Worm (Caenorhabditis elegans): ENCODE data around the gene T09F3.2.

T09F3.2 gene

ce11 chrII:10357468-10358007 is 33.4 kb upstream of the T09F3.2 start, which contains the start of gene C07E3.3:
TSS of gene C07E3.3 (minus strand) at chrII:10357518.
- TF ChIP-seq sox-4 (tag; optimal IDR thresholded peaks at IDR 0.05) (no peak), ref-2 (tag; optimal IDR thresholded peaks at IDR 0.05) (no peak), mec-3 (tag; optimal IDR thresholded peaks at IDR 0.05; ENCODE audit: borderline replicate concordance) (no peak), C38D4.7 (GFP tag; optimal IDR thresholded peaks at IDR 0.05) (no peak), nhr-232 (tag; optimal IDR thresholded peaks at IDR 0.05) (no peak), pha-4 (tag; optimal IDR thresholded peaks at IDR 0.05) (no peak), ceh-24 (tag; optimal IDR thresholded peaks at IDR 0.05) (no peak), dve-1 (tag; optimal IDR thresholded peaks at IDR 0.05) (no peak), ceh-34 (tag; optimal IDR thresholded peaks at IDR 0.05) (no peak), elt-2 (tag; optimal IDR thresholded peaks at IDR 0.05) (no peak), ceh-14 (tag; optimal IDR thresholded peaks at IDR 0.05) (no peak), dmd-4 (tag; optimal IDR thresholded peaks at IDR 0.05; ENCODE audit: borderline replicate concordance) (no peak), ceh-19 (GFP tag; optimal IDR thresholded peaks at IDR 0.05) (no peak), rnt-1 (tag; optimal IDR thresholded peaks at IDR 0.05) (no peak), che-1 (tag; optimal IDR thresholded peaks at IDR 0.05) (no peak), odd-2 (tag; optimal IDR thresholded peaks at IDR 0.05) (no peak), ztf-16 (tag; optimal IDR thresholded peaks at IDR 0.05) (no peak), ahr-1 (tag; optimal IDR thresholded peaks at IDR 0.05) (no peak), npax-4 (tag; optimal IDR thresholded peaks at IDR 0.05) (no peak), hlh-15 (tag; optimal IDR thresholded peaks at IDR 0.05) (no peak)

DNA sequence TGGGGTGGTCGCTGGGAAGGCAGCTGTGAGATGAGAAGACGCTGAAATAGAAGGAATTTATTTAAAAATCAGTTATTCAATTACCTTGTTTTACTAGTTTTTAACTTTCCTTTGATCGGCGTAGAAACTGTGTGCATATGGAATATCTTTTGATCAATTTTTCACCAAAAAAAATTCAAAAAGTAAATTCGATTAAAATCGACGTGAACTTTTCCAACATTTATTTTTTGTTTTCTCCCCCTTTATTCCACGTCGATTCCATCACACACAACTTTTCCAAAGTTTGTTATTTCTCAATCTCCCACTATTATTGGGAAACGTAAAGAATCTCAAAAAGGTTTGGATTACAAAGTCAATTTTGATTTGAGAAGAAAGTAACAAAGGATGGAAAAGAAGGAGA is 30.5 kb upstream of the T09F3.2 start, which contains the start of gene C07E3.4:
C07E3.4 (plus strand) TSS at position 301 of the 400 bp plus-strand sequence.
- TF ChIP-seq ama-1 (optimal IDR thresholded peaks at IDR 0.05) (no peak), ceh-45 (GFP tag; IDR thresholded peaks at IDR 0.05) (no peak), nfya-1 (tag; optimal IDR thresholded peaks at IDR 0.05) (no peak), lin-11 (tag; optimal IDR thresholded peaks at IDR 0.05) (no peak)

DNA sequence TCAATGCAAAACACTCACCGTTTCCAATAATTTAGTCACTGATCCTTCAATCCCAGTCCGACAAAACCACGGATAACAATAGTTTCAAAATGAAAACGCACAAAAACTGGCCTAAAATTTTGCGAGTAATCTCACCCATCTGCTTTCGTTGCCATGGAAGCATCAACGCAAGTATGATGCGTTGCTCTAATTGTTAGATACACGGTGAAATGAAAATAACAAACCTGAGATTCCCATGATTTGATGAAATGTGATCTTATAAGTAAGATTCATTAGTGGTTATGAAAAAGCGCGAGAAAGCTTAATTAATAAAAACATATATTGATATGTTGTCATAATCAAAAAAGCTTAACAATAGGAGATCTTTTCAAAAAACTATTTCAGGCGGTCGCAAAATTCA is 23.8 kb upstream of the T09F3.2 start, which contains the start of gene ceh-57:
ceh-57 (minus strand) TSS at position 95 of the 400 bp plus-strand sequence.
- peak; percentile 36 for TF ChIP-seq ama-1 (optimal IDR thresholded peaks at IDR 0.05)
- no peak for TF ChIP-seq nfya-1 (tag; optimal IDR thresholded peaks at IDR 0.05)
- no peak for TF ChIP-seq ceh-30 (tag; optimal IDR thresholded peaks at IDR 0.05)
- no peak for TF ChIP-seq ttx-3 (tag; optimal IDR thresholded peaks at IDR 0.05)

- no peak for TF ChIP-seq unc-55 (GFP tag; optimal IDR thresholded peaks at IDR 0.05)
- TF ChIP-seq ceh-31 (tag; optimal IDR thresholded peaks at IDR 0.05) = peak; percentile 48
- no peak for TF ChIP-seq gmeb-2 (tag; optimal IDR thresholded peaks at IDR 0.05)
- peak; percentile 90 for TF ChIP-seq unc-42 (tag; optimal IDR thresholded peaks at IDR 0.05)
- no peak for TF ChIP-seq odd-2 (tag; optimal IDR thresholded peaks at IDR 0.05)
- TF ChIP-seq hlh-30 (tag; optimal IDR thresholded peaks at IDR 0.05; ENCODE audit: insufficient read depth) = no peak
- TF ChIP-seq ceh-24 (tag; optimal IDR thresholded peaks at IDR 0.05) = no peak
- no peak for TF ChIP-seq fax-1 (tag; optimal IDR thresholded peaks at IDR 0.05)
- TF ChIP-seq sox-4 (tag; optimal IDR thresholded peaks at IDR 0.05) = no peak
- no peak for TF ChIP-seq pros-1 (tag; optimal IDR thresholded peaks at IDR 0.05)
- no peak for TF ChIP-seq zip-5 (tag; optimal IDR thresholded peaks at IDR 0.05)
- no peak for TF ChIP-seq ceh-18 (tag; optimal IDR thresholded peaks at IDR 0.05)
- TF ChIP-seq eyg-1 (tag; optimal IDR thresholded peaks at IDR 0.05) = no peak
- no peak for TF ChIP-seq fkh-10 (GFP tag; optimal IDR thresholded peaks at IDR 0.05)
- no peak for TF ChIP-seq pqm-1 (tag; optimal IDR thresholded peaks at IDR 0.05)
- no peak for TF ChIP-seq tbx-7 (tag; optimal IDR thresholded peaks at IDR 0.05)
- TF ChIP-seq ceh-14 (tag; optimal IDR thresholded peaks at IDR 0.05) = peak; percentile 46
- TF ChIP-seq ceh-9 (tag; optimal IDR thresholded peaks at IDR 0.05) = no peak
Observed at ce11 chrII:10369547-10370028, 21.4 kb upstream of the T09F3.2 start, which contains the start of gene ceh-58. TSS of gene ceh-58 (minus strand) at chrII:10369597.
